Worm (Caenorhabditis elegans) whole organism, L1 larva: ENCODE results near the gene bus-2.
A peak's percentile ranks its signal among the peaks of the same experiment; 100 is the strongest.

Experiments used
- C04F5.9 ChIP-seq: sonication (generic microtip); optimal IDR thresholded peaks from 2 replicates; lab custom pipeline; 2016; ENCODE audit warnings: missing genetic modification characterization, missing compliant biosample characterization
- C34B4.2 ChIP-seq: sonication (generic microtip); optimal IDR thresholded peaks from 2 replicates; lab custom pipeline; 2017; ENCODE audit warnings: mild to moderate bottlenecking, missing genetic modification characterization, missing compliant biosample characterization
- Y116A8C.19 ChIP-seq: sonication (generic microtip); optimal IDR thresholded peaks from 2 replicates; lab custom pipeline; 2016; ENCODE audit warnings: missing compliant biosample characterization, missing genetic modification characterization, borderline replicate concordance
- aha-1 ChIP-seq: fragments of 150-350 bp; optimal IDR thresholded peaks from 2 replicates; lab custom pipeline; 2014; ENCODE audit warnings: missing biosample characterization, missing genetic modification characterization
- aly-2 ChIP-seq: fragments of 150-350 bp; optimal IDR thresholded peaks from 2 replicates; lab custom pipeline; 2014; ENCODE audit warnings: missing biosample characterization, missing genetic modification characterization
- blmp-1 ChIP-seq: fragments of 150-350 bp; optimal IDR thresholded peaks from 2 replicates; lab custom pipeline; 2014; ENCODE audit warnings: missing biosample characterization, missing genetic modification characterization
- ceh-8 ChIP-seq: fragments of 200-800 bp; sonication (Bioruptor generic); optimal IDR thresholded peaks from 2 replicates; lab custom pipeline; 2018; ENCODE audit warnings: mild to moderate bottlenecking, missing genetic modification characterization, moderate library complexity, missing compliant biosample characterization
- ceh-88 ChIP-seq: fragments of 200-800 bp; sonication (Bioruptor generic); IDR thresholded peaks from 2 replicates; pipeline ENCODE4 v1.3.6; 2022; ENCODE audit warnings: missing genetic modification characterization, missing compliant biosample characterization
- dpl-1 ChIP-seq, 3 experiments: fragments of 150-350 bp in 2 of 3; sonication (generic microtip) in 1 of 3; optimal IDR thresholded peaks; 2 replicates each; lab custom pipeline; 2014 to 2017; ENCODE audit warnings: missing biosample characterization in 3 of 3, missing genetic modification characterization in 3 of 3, missing genetic modification reagents in 3 of 3
- efl-1 ChIP-seq, 4 experiments: fragments of 150-350 bp; optimal IDR thresholded peaks in 3 of 4; peaks in 1 of 4; 1 replicate in 1 of 4; 2 replicates in 3 of 4; lab custom pipeline; 2014; ENCODE audit warnings: missing biosample characterization in 2 of 4, missing genetic modification characterization in 2 of 4, missing genetic modification reagents in 2 of 4
- efl-3 ChIP-seq: fragments of 200-800 bp; sonication (Bioruptor generic); optimal IDR thresholded peaks from 2 replicates; lab custom pipeline; 2018; ENCODE audit warnings: mild to moderate bottlenecking, missing genetic modification characterization, missing compliant biosample characterization
- egl-13 ChIP-seq: sonication (generic microtip); optimal IDR thresholded peaks from 2 replicates; lab custom pipeline; 2016; ENCODE audit warnings: missing genotype, missing genetic modification reagents, missing genetic modification characterization, missing compliant biosample characterization
- elt-3 ChIP-seq, 6 experiments: fragments of 150-350 bp in 1 of 6; sonication (generic microtip); optimal IDR thresholded peaks; 2 replicates each; lab custom pipeline; 2017 to 2018; ENCODE audit warnings: missing biosample characterization in 6 of 6, missing genetic modification characterization in 6 of 6, inconsistent platforms in 1 of 6
- ets-5 ChIP-seq: fragments of 200-800 bp; sonication (Bioruptor generic); IDR thresholded peaks from 2 replicates; pipeline ENCODE4 v1.3.6; 2022; ENCODE audit warnings: missing genetic modification characterization, missing compliant biosample characterization
- fkh-4 ChIP-seq: sonication (generic microtip); optimal IDR thresholded peaks from 2 replicates; lab custom pipeline; 2016; ENCODE audit warnings: missing compliant biosample characterization, missing genetic modification characterization, borderline replicate concordance
- hlh-17 ChIP-seq: fragments of 200-800 bp; sonication (Bioruptor generic); optimal IDR thresholded peaks from 2 replicates; lab custom pipeline; 2018; ENCODE audit warnings: missing genetic modification characterization, mild to moderate bottlenecking, missing compliant biosample characterization, moderate library complexity, borderline replicate concordance
- lin-13 ChIP-seq: fragments of 150-350 bp; optimal IDR thresholded peaks from 2 replicates; lab custom pipeline; 2014; ENCODE audit warnings: missing biosample characterization, missing genetic modification reagents, missing genetic modification characterization
- lin-14 ChIP-seq: fragments of 200-800 bp; sonication (Bioruptor generic); optimal IDR thresholded peaks from 2 replicates; lab custom pipeline; 2018; ENCODE audit warnings: mild to moderate bottlenecking, missing genetic modification characterization, moderate library complexity, missing compliant biosample characterization
- lin-15B ChIP-seq: fragments of 150-350 bp; sonication (generic microtip); optimal IDR thresholded peaks from 3 replicates; lab custom pipeline; 2014; ENCODE audit warnings: missing biosample characterization, missing genetic modification characterization
- lin-35 ChIP-seq, 2 experiments: fragments of 150-350 bp; optimal IDR thresholded peaks; 2 replicates each; lab custom pipeline; 2014; ENCODE audit warnings: missing biosample characterization in 2 of 2, missing genetic modification characterization in 2 of 2, missing genetic modification reagents in 2 of 2
- lir-3 ChIP-seq: sonication (generic microtip); optimal IDR thresholded peaks from 2 replicates; lab custom pipeline; 2016; ENCODE audit warnings: mild to moderate bottlenecking, missing genetic modification characterization, moderate library complexity, missing compliant biosample characterization; ENCODE audit not compliant: poor library complexity
- lsy-2 ChIP-seq, 2 experiments: fragments of 150-350 bp; optimal IDR thresholded peaks; 2 replicates each; lab custom pipeline; 2014; ENCODE audit warnings: missing biosample characterization in 2 of 2, missing genetic modification characterization in 2 of 2
- mab-9 ChIP-seq: fragments of 200-800 bp; sonication (Bioruptor generic); IDR thresholded peaks from 2 replicates; pipeline ENCODE4 v1.3.6; 2022; ENCODE audit warnings: missing genetic modification reagents, missing genetic modification characterization, missing compliant biosample characterization
- mdl-1 ChIP-seq, 2 experiments: fragments of 150-350 bp; optimal IDR thresholded peaks; 2 replicates each; lab custom pipeline; 2014 to 2017; ENCODE audit warnings: missing biosample characterization in 2 of 2, missing genetic modification characterization in 2 of 2, inconsistent platforms in 1 of 2
- nhr-11 ChIP-seq: fragments of 150-350 bp; optimal IDR thresholded peaks from 2 replicates; lab custom pipeline; 2014; ENCODE audit warnings: missing biosample characterization, missing genetic modification characterization
- nhr-12 ChIP-seq: sonication (generic microtip); optimal IDR thresholded peaks from 2 replicates; lab custom pipeline; 2017; ENCODE audit warnings: missing biosample characterization, missing genetic modification characterization
- nhr-20 ChIP-seq: sonication (generic microtip); optimal IDR thresholded peaks from 2 replicates; lab custom pipeline; 2016; ENCODE audit warnings: mild to moderate bottlenecking, missing genetic modification characterization, missing compliant biosample characterization
- nhr-237 ChIP-seq: fragments of 150-350 bp; optimal IDR thresholded peaks from 2 replicates; lab custom pipeline; 2014; ENCODE audit warnings: missing biosample characterization, missing genetic modification characterization
- nhr-28 ChIP-seq: fragments of 150-350 bp; optimal IDR thresholded peaks from 2 replicates; lab custom pipeline; 2014; ENCODE audit warnings: missing biosample characterization, missing genetic modification characterization
- nhr-47 ChIP-seq: sonication (generic microtip); optimal IDR thresholded peaks from 2 replicates; lab custom pipeline; 2016; ENCODE audit warnings: mild to moderate bottlenecking, missing genetic modification characterization, moderate library complexity, missing compliant biosample characterization
- nhr-76 ChIP-seq: sonication (generic microtip); optimal IDR thresholded peaks from 2 replicates; lab custom pipeline; 2017; ENCODE audit warnings: missing biosample characterization, missing genetic modification characterization
- nhr-77 ChIP-seq: fragments of 150-350 bp; optimal IDR thresholded peaks from 2 replicates; lab custom pipeline; 2014; ENCODE audit warnings: missing biosample characterization, missing genetic modification characterization
- nhr-85 ChIP-seq: sonication (generic microtip); peaks from one replicate; lab custom pipeline; 2016; ENCODE audit warnings: missing genetic modification characterization, inconsistent platforms, missing compliant biosample characterization
- nhr-90 ChIP-seq: sonication (generic microtip); optimal IDR thresholded peaks from 2 replicates; lab custom pipeline; 2016; ENCODE audit warnings: mild to moderate bottlenecking, missing genetic modification characterization, missing compliant biosample characterization; ENCODE audit not compliant: poor library complexity
- pag-3 ChIP-seq: sonication (generic microtip); optimal IDR thresholded peaks from 2 replicates; lab custom pipeline; 2017; ENCODE audit warnings: missing genetic modification characterization, mild to moderate bottlenecking, missing compliant biosample characterization, antibody characterized with exemption, borderline replicate concordance; ENCODE audit not compliant: insufficient read depth
- pax-3 ChIP-seq: fragments of 200-800 bp; sonication (Bioruptor generic); optimal IDR thresholded peaks from 2 replicates; lab custom pipeline; 2018; ENCODE audit warnings: mild to moderate bottlenecking, missing genetic modification characterization, moderate library complexity, missing compliant biosample characterization
- snpc-4 ChIP-seq: fragments of 150-350 bp; optimal IDR thresholded peaks from 2 replicates; lab custom pipeline; 2014; ENCODE audit warnings: missing biosample characterization, missing genetic modification characterization
- snu-23 ChIP-seq: sonication (generic microtip); optimal IDR thresholded peaks from 2 replicates; lab custom pipeline; 2016; ENCODE audit warnings: missing genetic modification characterization, missing compliant biosample characterization
- tbx-2 ChIP-seq: sonication (generic microtip); optimal IDR thresholded peaks from 2 replicates; lab custom pipeline; 2016; ENCODE audit warnings: missing genetic modification characterization, missing compliant biosample characterization
- tlp-1 ChIP-seq: fragments of 150-350 bp; optimal IDR thresholded peaks from 2 replicates; lab custom pipeline; 2014; ENCODE audit warnings: missing biosample characterization, missing genetic modification characterization
- unc-30 ChIP-seq: sonication (generic microtip); optimal IDR thresholded peaks from 2 replicates; lab custom pipeline; 2017; ENCODE audit warnings: missing biosample characterization, missing genetic modification characterization
- unc-86 ChIP-seq: sonication (generic microtip); optimal IDR thresholded peaks from 2 replicates; lab custom pipeline; 2016; ENCODE audit warnings: missing genetic modification characterization, missing compliant biosample characterization
- vab-15 ChIP-seq: sonication (generic microtip); optimal IDR thresholded peaks from 2 replicates; lab custom pipeline; 2017; ENCODE audit warnings: missing genotype, mild to moderate bottlenecking, missing genetic modification characterization, missing compliant biosample characterization
- xbp-1 ChIP-seq: sonication (generic microtip); optimal IDR thresholded peaks from 2 replicates; lab custom pipeline; 2016; ENCODE audit warnings: missing genetic modification characterization, missing compliant biosample characterization
- zag-1 ChIP-seq: fragments of 150-350 bp; optimal IDR thresholded peaks from 2 replicates; lab custom pipeline; 2014; ENCODE audit warnings: missing biosample characterization, missing genetic modification characterization
- zip-4 ChIP-seq: fragments of 200-800 bp; sonication (Bioruptor generic); optimal IDR thresholded peaks from 2 replicates; lab custom pipeline; 2018; ENCODE audit warnings: mild to moderate bottlenecking, missing genetic modification characterization, moderate library complexity, missing compliant biosample characterization
- ztf-4 ChIP-seq: fragments of 150-350 bp; optimal IDR thresholded peaks from 2 replicates; lab custom pipeline; 2014; ENCODE audit warnings: missing biosample characterization, missing genetic modification characterization

The bus-2 gene

DNA sequence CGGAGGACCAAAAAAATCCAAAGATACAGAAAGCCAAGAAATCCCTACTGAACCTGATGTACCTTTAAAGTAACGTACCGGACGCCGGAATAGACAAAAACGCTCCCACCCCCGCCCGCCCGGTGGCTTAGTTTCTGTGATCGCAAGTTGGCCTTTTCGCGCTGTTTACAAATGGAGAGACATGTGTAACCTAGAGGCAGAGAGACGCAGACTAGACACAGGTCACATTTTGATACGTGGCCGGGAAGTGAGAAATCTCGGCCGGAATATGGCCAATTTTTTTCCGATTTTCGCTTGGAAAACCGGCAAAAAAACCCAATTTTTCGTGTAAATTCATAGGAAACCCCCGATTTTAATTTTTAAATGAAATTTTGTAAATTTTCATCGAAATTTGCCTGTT lies 42.6 kb upstream of the bus-2 start (continued):
- TF ChIP-seq lin-35 (GFP tag; optimal IDR thresholded peaks at IDR 0.05; lab: Kevin White, UChicago), result peak in 1 of 2 experiments; percentile 25
- no peak for TF ChIP-seq zag-1 (tag; lab: Kevin White, UChicago)
- TF ChIP-seq unc-86 (tag; lab: Kevin White, UChicago), result no peak
- TF ChIP-seq aly-2 (tag; lab: Kevin White, UChicago), result no peak
- TF ChIP-seq nhr-85, result no peak
- TF ChIP-seq vab-15 (tag; lab: Kevin White, UChicago), result no peak
- TF ChIP-seq lin-13 (GFP tag; lab: Kevin White, UChicago), result no peak
- TF ChIP-seq lsy-2 (tag; optimal IDR thresholded peaks at IDR 0.05; lab: Kevin White, UChicago), result peak in 1 of 2 experiments; percentile 14
- no peak for TF ChIP-seq nhr-237 (tag; lab: Kevin White, UChicago)
- no peak for TF ChIP-seq nhr-11
- TF ChIP-seq xbp-1 (tag; lab: Kevin White, UChicago), result no peak
- TF ChIP-seq nhr-76 (tag; lab: Kevin White, UChicago), result no peak
- TF ChIP-seq fkh-4 (tag; lab: Kevin White, UChicago), result no peak
- no peak for TF ChIP-seq hlh-17 (GFP tag; lab: Kevin White, UChicago)
- TF ChIP-seq efl-1 (optimal IDR thresholded peaks at IDR 0.05; lab: Kevin White, UChicago), result no peak
- TF ChIP-seq efl-1 (GFP tag; optimal IDR thresholded peaks at IDR 0.05 in 1 of 2; lab: Kevin White, UChicago), result peak in 1 of 2 experiments; percentile 3
- TF ChIP-seq, all 84 proteins: peak for 7

DNA sequence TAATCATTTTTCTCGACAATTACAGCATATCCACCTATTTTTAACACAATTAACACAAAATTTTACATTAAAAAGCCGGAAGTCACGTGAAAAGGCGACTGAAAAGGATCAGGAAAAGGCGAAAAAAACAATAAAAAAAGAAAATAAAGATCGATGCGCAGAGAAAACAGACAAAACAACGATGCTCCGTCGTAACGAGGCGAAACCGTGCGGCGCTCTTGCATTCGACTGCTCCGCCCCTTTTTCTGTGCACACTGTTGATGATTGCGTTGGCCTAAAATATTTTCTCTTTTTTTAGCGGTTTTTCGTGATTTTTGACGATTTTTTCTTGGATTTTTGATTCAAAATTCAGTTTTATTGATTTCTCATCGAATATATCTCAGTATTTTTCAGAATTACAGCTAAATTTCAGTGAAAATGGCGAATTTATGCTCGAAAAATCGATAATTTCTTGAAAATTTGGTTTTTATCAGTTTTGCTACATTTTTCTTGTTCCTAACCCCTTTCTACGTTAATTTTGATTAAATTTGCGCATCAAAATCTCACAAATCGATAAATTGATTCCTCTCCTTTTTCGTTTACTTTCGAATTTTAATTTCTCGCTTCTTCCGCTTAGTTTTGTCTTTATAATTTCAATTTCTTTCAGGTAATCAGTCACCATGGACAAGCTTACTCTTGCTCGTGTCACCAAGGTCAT lies 40.5 kb upstream of the bus-2 start, which contains the start of gene rps-28:
rps-28 (plus strand) TSS at position 647 of the 697 bp plus-strand sequence.
- TF ChIP-seq ceh-8 (GFP tag; lab: Kevin White, UChicago), result peak; percentile 94
- peak; percentile 98 for TF ChIP-seq nhr-20
- TF ChIP-seq nhr-77 (tag; lab: Kevin White, UChicago), result peak; percentile 98
- TF ChIP-seq snpc-4 (tag; lab: Kevin White, UChicago), result peak; percentile 92
- peak; percentile 84 for TF ChIP-seq blmp-1
- peak; percentile 99 for TF ChIP-seq snu-23
- TF ChIP-seq unc-30 (tag; lab: Kevin White, UChicago), result peak; percentile 38
- TF ChIP-seq dpl-1 (GFP tag; optimal IDR thresholded peaks at IDR 0.05; lab: Kevin White, UChicago), result peak; percentile 89 to 91 (median 89)
- no peak for TF ChIP-seq efl-3 (GFP tag; lab: Kevin White, UChicago)
- no peak for TF ChIP-seq Y116A8C.19
- TF ChIP-seq C04F5.9 (tag; lab: Kevin White, UChicago), result peak; percentile 90
- peak; percentile 82 for TF ChIP-seq zip-4
- peak; percentile 96 to 97 for TF ChIP-seq lsy-2 (tag; optimal IDR thresholded peaks at IDR 0.05; lab: Kevin White, UChicago)
- TF ChIP-seq lin-35 (GFP tag; optimal IDR thresholded peaks at IDR 0.05; lab: Kevin White, UChicago), result peak; percentile 94 to 95
- no peak for TF ChIP-seq tlp-1 (tag; lab: Kevin White, UChicago)
- TF ChIP-seq pax-3 (tag; lab: Kevin White, UChicago), result peak; percentile 96
- peak; percentile 96 for TF ChIP-seq ztf-4
- TF ChIP-seq lir-3 (tag; lab: Kevin White, UChicago), result peak; percentile 90
- TF ChIP-seq fkh-4 (tag; lab: Kevin White, UChicago), result peak; percentile 75
- TF ChIP-seq nhr-28, result no peak
- TF ChIP-seq nhr-90 (tag; lab: Kevin White, UChicago), result peak; percentile 98
- no peak for TF ChIP-seq ets-5
- peak; percentile 98 for TF ChIP-seq nhr-47 (tag; lab: Kevin White, UChicago)
- TF ChIP-seq zag-1 (tag; lab: Kevin White, UChicago), result peak; percentile 79
- TF ChIP-seq xbp-1 (tag; lab: Kevin White, UChicago), result peak; percentile 97
- peak; percentile 83 for TF ChIP-seq mab-9
- TF ChIP-seq ceh-88 (GFP tag; lab: Robert Waterston, UW), result peak; percentile 88
- peak; percentile 95 for TF ChIP-seq lin-15B (tag; lab: Kevin White, UChicago)
- peak; percentile 39 for TF ChIP-seq C34B4.2 (tag; lab: Kevin White, UChicago)
- no peak for TF ChIP-seq pag-3 (tag; lab: Kevin White, UChicago)
- TF ChIP-seq elt-3 (tag; optimal IDR thresholded peaks at IDR 0.05; lab: Kevin White, UChicago), result peak; percentile 70 to 99 (median 94)
- TF ChIP-seq egl-13 (tag; lab: Kevin White, UChicago), result peak; percentile 90
- peak in 1 of 2 experiments; percentile 95 for TF ChIP-seq mdl-1 (tag; optimal IDR thresholded peaks at IDR 0.05; lab: Kevin White, UChicago)
- TF ChIP-seq nhr-12 (tag; lab: Kevin White, UChicago), result no peak
- peak; percentile 96 for TF ChIP-seq tbx-2 (tag; lab: Kevin White, UChicago)
- TF ChIP-seq lin-14 (GFP tag; lab: Kevin White, UChicago), result peak; percentile 98
- TF ChIP-seq aha-1 (tag; lab: Kevin White, UChicago), result peak; percentile 93
